Fruit fly (Drosophila melanogaster) whole organism, prepupa: Measurements from ENCODE around the gene CG33331.
A peak's percentile ranks its signal among the peaks of the same experiment; 100 is the strongest.

Experiments used
- Blimp-1 ChIP-seq: fragments of 200-800 bp; sonication (Bioruptor generic); optimal IDR thresholded peaks from 3 replicates; lab custom pipeline; 2017; ENCODE audit warnings: missing biosample characterization, missing genetic modification characterization, mild to moderate bottlenecking, moderate library complexity, missing genetic modification reagents
- CG10631 ChIP-seq: fragments of 200-800 bp; sonication (Bioruptor generic); optimal IDR thresholded peaks from 2 replicates; lab custom pipeline; 2016; ENCODE audit warnings: missing biosample characterization, missing genetic modification characterization
- CG10669 ChIP-seq: fragments of 200-800 bp; sonication (Bioruptor generic); optimal IDR thresholded peaks from 3 replicates; lab custom pipeline; 2018; ENCODE audit warnings: missing biosample characterization, mild to moderate bottlenecking, missing genetic modification characterization, moderate library complexity
- CG11294 ChIP-seq: fragments of 200-800 bp; sonication (Bioruptor generic); IDR thresholded peaks from 2 replicates; pipeline ENCODE4 v1.3.6; 2022; ENCODE audit warnings: missing biosample characterization, missing genetic modification characterization
- CG11902 ChIP-seq: fragments of 200-800 bp; sonication (Bioruptor generic); optimal IDR thresholded peaks from 3 replicates; lab custom pipeline; 2016; ENCODE audit warnings: missing biosample characterization, missing genetic modification characterization
- CG3032 ChIP-seq: fragments of 200-800 bp; optimal IDR thresholded peaks from 2 replicates; lab custom pipeline; 2019; ENCODE audit warnings: missing biosample characterization, mild to moderate bottlenecking, missing genetic modification characterization, moderate library complexity
- CG32006 ChIP-seq: fragments of 200-800 bp; sonication (Bioruptor generic); optimal IDR thresholded peaks from 3 replicates; lab custom pipeline; 2017; ENCODE audit warnings: missing biosample characterization, mild to moderate bottlenecking, missing genetic modification characterization
- CG34406 ChIP-seq: fragments of 200-800 bp; sonication (Bioruptor generic); optimal IDR thresholded peaks from 3 replicates; lab custom pipeline; 2016; ENCODE audit warnings: missing biosample characterization, missing genetic modification characterization
- CG3919 ChIP-seq: fragments of 200-800 bp; sonication (Bioruptor generic); optimal IDR thresholded peaks from 3 replicates; lab custom pipeline; 2016; ENCODE audit warnings: missing biosample characterization, missing genetic modification characterization
- CG4318 ChIP-seq: fragments of 200-800 bp; sonication (Bioruptor generic); optimal IDR thresholded peaks from 3 replicates; lab custom pipeline; 2017; ENCODE audit warnings: missing biosample characterization, mild to moderate bottlenecking, missing genetic modification characterization
- CG6792 ChIP-seq: fragments of 200-800 bp; sonication (Bioruptor generic); optimal IDR thresholded peaks from 3 replicates; lab custom pipeline; 2016; ENCODE audit warnings: missing biosample characterization, missing genetic modification characterization
- CG6854 ChIP-seq: fragments of 200-800 bp; sonication (Bioruptor generic); optimal IDR thresholded peaks from 2 replicates; lab custom pipeline; 2017; ENCODE audit warnings: missing biosample characterization, mild to moderate bottlenecking, missing genetic modification characterization
- CG7368 ChIP-seq: fragments of 200-800 bp; sonication (Bioruptor generic); optimal IDR thresholded peaks from 3 replicates; lab custom pipeline; 2016; ENCODE audit warnings: missing biosample characterization, missing genetic modification characterization
- CG8319 ChIP-seq: fragments of 200-800 bp; sonication (Bioruptor generic); optimal IDR thresholded peaks from 3 replicates; lab custom pipeline; 2016; ENCODE audit warnings: missing biosample characterization, missing genetic modification characterization
- CG8632 ChIP-seq: fragments of 200-800 bp; sonication (Bioruptor generic); optimal IDR thresholded peaks from 3 replicates; lab custom pipeline; 2016; ENCODE audit warnings: missing biosample characterization, missing genetic modification characterization
- CG9139 ChIP-seq: fragments of 200-800 bp; sonication (Bioruptor generic); optimal IDR thresholded peaks from 3 replicates; lab custom pipeline; 2017; ENCODE audit warnings: missing biosample characterization, mild to moderate bottlenecking, missing genetic modification characterization
- Eip75B ChIP-seq: fragments of 200-800 bp; sonication (Bioruptor generic); optimal IDR thresholded peaks from 3 replicates; lab custom pipeline; 2016; ENCODE audit warnings: missing biosample characterization, missing genetic modification characterization
- Eip78C ChIP-seq: fragments of 200-800 bp; sonication (Bioruptor generic); peaks from one replicate; lab custom pipeline; 2016; ENCODE audit warnings: missing biosample characterization, missing genetic modification characterization
- Ets21C ChIP-seq: fragments of 200-800 bp; sonication (Bioruptor generic); optimal IDR thresholded peaks from 3 replicates; lab custom pipeline; 2016; ENCODE audit warnings: missing biosample characterization, missing genetic modification characterization
- Ets96B ChIP-seq: fragments of 200-800 bp; optimal IDR thresholded peaks from 2 replicates; lab custom pipeline; 2019; ENCODE audit warnings: missing biosample characterization, mild to moderate bottlenecking, missing genetic modification characterization, moderate library complexity
- Hr38 ChIP-seq: sonication (Bioruptor generic); optimal IDR thresholded peaks from 2 replicates; lab custom pipeline; 2016; ENCODE audit warnings: missing biosample characterization, missing genetic modification characterization
- Hr39 ChIP-seq: fragments of 200-800 bp; sonication (Bioruptor generic); optimal IDR thresholded peaks from 2 replicates; lab custom pipeline; 2016; ENCODE audit warnings: missing biosample characterization, missing genetic modification characterization
- Hr4 ChIP-seq: fragments of 200-800 bp; sonication (Bioruptor generic); optimal IDR thresholded peaks from 3 replicates; lab custom pipeline; 2016; ENCODE audit warnings: missing biosample characterization, missing genetic modification characterization
- Lpt ChIP-seq: fragments of 200-800 bp; sonication (Bioruptor generic); optimal IDR thresholded peaks from 3 replicates; lab custom pipeline; 2016; ENCODE audit warnings: missing biosample characterization, missing genetic modification characterization
- Met ChIP-seq: fragments of 200-800 bp; sonication (Bioruptor generic); optimal IDR thresholded peaks from 3 replicates; lab custom pipeline; 2016; ENCODE audit warnings: missing biosample characterization, missing genetic modification characterization
- Smox ChIP-seq: fragments of 200-800 bp; sonication (Bioruptor generic); optimal IDR thresholded peaks from 3 replicates; lab custom pipeline; 2016; ENCODE audit warnings: missing biosample characterization, missing genetic modification characterization
- Sox102F ChIP-seq: fragments of 200-800 bp; sonication (Bioruptor generic); optimal IDR thresholded peaks from 2 replicates; lab custom pipeline; 2016; ENCODE audit warnings: missing biosample characterization, mild to moderate bottlenecking, missing genetic modification characterization
- Sox14 ChIP-seq: fragments of 200-800 bp; sonication (Bioruptor generic); optimal IDR thresholded peaks from 3 replicates; lab custom pipeline; 2016; ENCODE audit warnings: missing biosample characterization, missing genetic modification characterization
- Sox15 ChIP-seq: fragments of 200-800 bp; sonication (Bioruptor generic); optimal IDR thresholded peaks from 3 replicates; lab custom pipeline; 2016; ENCODE audit warnings: missing biosample characterization, missing genetic modification characterization
- achi ChIP-seq: fragments of 200-800 bp; sonication (Bioruptor generic); optimal IDR thresholded peaks from 3 replicates; lab custom pipeline; 2016; ENCODE audit warnings: missing biosample characterization, missing genetic modification characterization
- acj6 ChIP-seq: fragments of 200-800 bp; sonication (Bioruptor generic); optimal IDR thresholded peaks from 3 replicates; lab custom pipeline; 2016; ENCODE audit warnings: missing biosample characterization, missing genetic modification characterization
- dac ChIP-seq: fragments of 200-800 bp; sonication (Bioruptor generic); optimal IDR thresholded peaks from 2 replicates; lab custom pipeline; 2017; ENCODE audit warnings: missing biosample characterization, mild to moderate bottlenecking, missing genetic modification characterization
- dsx ChIP-seq: fragments of 200-800 bp; optimal IDR thresholded peaks from 3 replicates; lab custom pipeline; 2019; ENCODE audit warnings: missing biosample characterization, mild to moderate bottlenecking, missing genetic modification characterization, moderate library complexity; ENCODE audit not compliant: poor library complexity, severe bottlenecking
- esn ChIP-seq: fragments of 200-800 bp; sonication (Bioruptor generic); optimal IDR thresholded peaks from 2 replicates; lab custom pipeline; 2016; ENCODE audit warnings: missing biosample characterization, mild to moderate bottlenecking, missing genetic modification characterization, moderate library complexity
- fd85E ChIP-seq: fragments of 200-800 bp; sonication (Bioruptor generic); optimal IDR thresholded peaks from 3 replicates; lab custom pipeline; 2016; ENCODE audit warnings: missing biosample characterization, missing genetic modification characterization
- fkh ChIP-seq: fragments of 200-800 bp; sonication (Bioruptor generic); optimal IDR thresholded peaks from 3 replicates; lab custom pipeline; 2017; ENCODE audit warnings: missing biosample characterization, mild to moderate bottlenecking, missing genetic modification characterization, moderate library complexity
- pdm3 ChIP-seq: fragments of 200-800 bp; sonication (Bioruptor generic); optimal IDR thresholded peaks from 3 replicates; lab custom pipeline; 2016; ENCODE audit warnings: missing biosample characterization, missing genetic modification characterization
- salr ChIP-seq, 2 experiments: fragments of 200-800 bp; sonication (Bioruptor generic); optimal IDR thresholded peaks; 3 replicates each; lab custom pipeline; 2016 to 2018; ENCODE audit warnings: missing biosample characterization in 2 of 2, missing genetic modification characterization in 2 of 2, mild to moderate bottlenecking in 1 of 2
- spab ChIP-seq: fragments of 200-800 bp; sonication (Bioruptor generic); optimal IDR thresholded peaks from 2 replicates; lab custom pipeline; 2017; ENCODE audit warnings: missing biosample characterization, mild to moderate bottlenecking, missing genetic modification characterization, missing genetic modification reagents
- ss ChIP-seq, 2 experiments: fragments of 200-800 bp; sonication (Bioruptor generic); optimal IDR thresholded peaks; 2 replicates in 1 of 2; 3 replicates in 1 of 2; lab custom pipeline; 2017 to 2018; ENCODE audit warnings: mild to moderate bottlenecking in 2 of 2, missing biosample characterization in 2 of 2, missing genetic modification characterization in 2 of 2, moderate library complexity in 1 of 2
- svp ChIP-seq: fragments of 200-800 bp; sonication (Bioruptor generic); peaks from one replicate; lab custom pipeline; 2016; ENCODE audit warnings: missing biosample characterization, missing genetic modification characterization
- topi ChIP-seq: fragments of 200-800 bp; sonication (Bioruptor generic); optimal IDR thresholded peaks from 3 replicates; lab custom pipeline; 2016; ENCODE audit warnings: missing biosample characterization, missing genetic modification characterization

CG33331 gene

dm6 chr3R:14898280-14898756 lies 12.1 kb downstream of the CG33331 start, which contains the start of the genes Nup93-2 and CG3817 (continued):
- no peak for TF ChIP-seq dac (GFP tag; lab: Kevin White, UChicago)
- TF ChIP-seq esn (GFP tag; lab: Kevin White, UChicago): peak; percentile 70
- no peak for TF ChIP-seq ss (GFP tag; optimal IDR thresholded peaks at IDR 0.05; lab: Kevin White, UChicago)
- TF ChIP-seq Blimp-1 (GFP tag; lab: Kevin White, UChicago): no peak
- TF ChIP-seq CG8319: peak; percentile 48
- TF ChIP-seq svp (GFP tag; lab: Kevin White, UChicago): no peak
- TF ChIP-seq dsx (GFP tag; lab: Kevin White, UChicago): peak; percentile 64
- peak; percentile 29 for TF ChIP-seq Ets21C (GFP tag; lab: Kevin White, UChicago)
- TF ChIP-seq CG3032: peak; percentile 78
- peak; percentile 65 for TF ChIP-seq CG6792 (GFP tag; lab: Kevin White, UChicago)
- peak; percentile 18 for TF ChIP-seq CG7368 (GFP tag; lab: Kevin White, UChicago)
- peak; percentile 92 for TF ChIP-seq Eip78C (GFP tag; lab: Kevin White, UChicago)
- TF ChIP-seq fkh (GFP tag; lab: Kevin White, UChicago): no peak
- peak; percentile 67 for TF ChIP-seq CG8632
- no peak for TF ChIP-seq Lpt (GFP tag; lab: Kevin White, UChicago)
- TF ChIP-seq Eip75B (GFP tag; lab: Kevin White, UChicago): peak; percentile 45
- TF ChIP-seq salr (GFP tag; optimal IDR thresholded peaks at IDR 0.05; lab: Kevin White, UChicago): no peak
- TF ChIP-seq CG11902 (GFP tag; lab: Kevin White, UChicago): peak; percentile 46
- TF ChIP-seq CG34406 (GFP tag; lab: Kevin White, UChicago): peak; percentile 61
- no peak for TF ChIP-seq CG10669 (GFP tag; lab: Kevin White, UChicago)
- no peak for TF ChIP-seq CG6854 (GFP tag; lab: Kevin White, UChicago)
- no peak for TF ChIP-seq spab (GFP tag; lab: Kevin White, UChicago)

DNA sequence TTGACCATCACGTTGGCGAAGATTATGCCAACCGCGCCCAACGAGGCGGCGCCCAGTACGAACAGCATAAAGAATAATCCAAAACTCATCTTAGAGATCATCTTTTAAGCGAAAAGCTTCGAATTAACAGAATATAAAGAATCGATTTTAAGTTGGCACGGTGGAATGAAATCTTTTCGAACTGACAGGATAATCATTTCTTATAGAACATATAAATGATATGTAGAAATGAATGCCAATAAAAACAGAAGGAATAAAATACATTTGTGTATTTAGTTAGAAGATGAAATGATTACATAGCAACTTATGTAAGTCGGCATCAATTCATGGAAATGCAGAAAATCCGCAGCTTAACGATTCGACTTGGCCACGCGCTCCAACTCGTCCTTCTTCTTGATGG lies 13.9 kb downstream of the CG33331 start, which contains the start of gene VhaPPA1-2:
Gene VhaPPA1-2, minus strand, starts transcription at position 101 of the 400 bp plus-strand sequence.
- no peak for TF ChIP-seq CG8319
- TF ChIP-seq Hr38 (GFP tag; lab: Kevin White, UChicago): no peak

DNA sequence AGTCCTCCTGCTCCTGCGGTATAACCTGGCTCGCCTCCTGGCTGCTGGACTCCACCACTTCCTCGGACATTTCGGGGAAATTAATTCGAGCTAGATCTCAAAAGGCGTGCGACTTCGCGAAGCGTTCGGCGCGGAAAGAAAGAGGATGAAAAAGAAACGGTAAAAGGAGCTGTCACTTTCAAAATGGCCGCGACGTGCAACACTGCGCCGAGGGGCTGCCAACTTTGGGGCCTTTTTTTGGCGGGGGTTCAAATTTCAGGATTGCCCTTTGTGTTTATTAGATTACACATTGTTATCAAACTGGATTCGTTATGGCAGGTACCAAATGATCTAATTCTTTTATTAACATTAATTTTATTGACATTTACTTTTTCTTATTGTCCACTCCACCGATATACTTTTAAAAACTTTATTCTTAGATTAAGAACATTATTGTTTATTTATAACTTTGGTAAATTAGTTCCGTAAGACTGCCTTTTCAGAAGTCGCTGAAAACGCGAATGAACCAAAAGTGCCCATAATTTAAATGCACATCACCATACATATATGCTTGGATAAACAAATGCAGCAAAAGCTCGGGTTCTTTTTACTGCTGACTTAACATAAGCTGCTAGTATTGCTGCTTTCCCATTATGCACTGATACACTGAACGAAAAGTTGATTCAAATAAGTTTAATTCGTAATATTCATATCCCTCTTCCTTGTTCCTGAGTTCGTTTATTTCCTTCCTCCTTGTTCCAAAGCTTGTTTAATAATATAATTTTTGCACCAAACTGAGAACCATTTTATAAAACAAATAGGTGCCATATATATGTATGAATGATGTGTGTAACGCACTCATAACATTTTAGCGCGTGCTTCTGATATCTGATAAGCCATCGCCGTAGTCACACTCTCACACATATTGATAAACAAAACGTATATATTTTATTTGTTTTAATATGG lies 15.4 kb downstream of the CG33331 start, which contains the start of gene RpS5b:
Gene RpS5b, minus strand, starts transcription at position 156 of the 945 bp plus-strand sequence.
- no peak for TF ChIP-seq Hr39
- TF ChIP-seq svp (GFP tag; lab: Kevin White, UChicago): peak; percentile 34
- no peak for TF ChIP-seq Sox15 (GFP tag; lab: Kevin White, UChicago)
- peak; percentile 5 for TF ChIP-seq CG6854 (GFP tag; lab: Kevin White, UChicago)
- TF ChIP-seq topi (GFP tag; lab: Kevin White, UChicago): no peak
- no peak for TF ChIP-seq CG3032
- TF ChIP-seq ss (GFP tag; optimal IDR thresholded peaks at IDR 0.05; lab: Kevin White, UChicago): no peak
- TF ChIP-seq Sox14 (GFP tag; lab: Kevin White, UChicago): peak; percentile 19
- TF ChIP-seq Lpt (GFP tag; lab: Kevin White, UChicago): no peak
- TF ChIP-seq CG32006: no peak
- peak; percentile 28 for TF ChIP-seq Met (GFP tag; lab: Kevin White, UChicago)
- no peak for TF ChIP-seq Hr4 (GFP tag; lab: Kevin White, UChicago)
- no peak for TF ChIP-seq acj6
- TF ChIP-seq Ets21C (GFP tag; lab: Kevin White, UChicago): no peak
- no peak for TF ChIP-seq Sox102F (GFP tag; lab: Kevin White, UChicago)
- no peak for TF ChIP-seq Eip75B (GFP tag; lab: Kevin White, UChicago)
- no peak for TF ChIP-seq CG11902 (GFP tag; lab: Kevin White, UChicago)
- TF ChIP-seq CG7368 (GFP tag; lab: Kevin White, UChicago): no peak
- TF ChIP-seq Smox (GFP tag; lab: Kevin White, UChicago): no peak
- no peak for TF ChIP-seq CG8319
- TF ChIP-seq pdm3 (GFP tag; lab: Kevin White, UChicago): no peak
- TF ChIP-seq CG10631 (GFP tag; lab: Kevin White, UChicago): no peak
- TF ChIP-seq achi: peak; percentile 98
- no peak for TF ChIP-seq CG9139 (GFP tag; lab: Kevin White, UChicago)
- TF ChIP-seq CG6792 (GFP tag; lab: Kevin White, UChicago): no peak
- no peak for TF ChIP-seq salr (GFP tag; optimal IDR thresholded peaks at IDR 0.05; lab: Kevin White, UChicago)
- TF ChIP-seq CG11294 (GFP tag; lab: Robert Waterston, UW): no peak
- TF ChIP-seq fd85E: no peak
- no peak for TF ChIP-seq Ets96B
- no peak for TF ChIP-seq CG4318 (GFP tag; lab: Kevin White, UChicago)
- no peak for TF ChIP-seq esn (GFP tag; lab: Kevin White, UChicago)
- no peak for TF ChIP-seq dsx (GFP tag; lab: Kevin White, UChicago)
- TF ChIP-seq spab (GFP tag; lab: Kevin White, UChicago): no peak
- TF ChIP-seq CG3919 (GFP tag; lab: Kevin White, UChicago): peak; percentile 12
- peak; percentile 61 for TF ChIP-seq Blimp-1 (GFP tag; lab: Kevin White, UChicago)
